Worm (Caenorhabditis elegans) whole organism, L3 larva: Measurements from ENCODE around the gene Y69A2AR.47.

Experiments
- R02D3.7 ChIP-seq: fragments of 150-350 bp; optimal IDR thresholded peaks from 2 replicates; lab custom pipeline; 2014; ENCODE audit warnings: missing biosample characterization, missing genetic modification characterization
- ZK546.5 ChIP-seq: sonication (generic microtip); optimal IDR thresholded peaks from 2 replicates; lab custom pipeline; 2017; ENCODE audit warnings: missing biosample characterization, missing genetic modification characterization
- aly-2 ChIP-seq: fragments of 150-350 bp; optimal IDR thresholded peaks from 2 replicates; lab custom pipeline; 2014; ENCODE audit warnings: missing biosample characterization, missing genetic modification characterization
- ama-1 ChIP-seq: fragments of 150-350 bp; optimal IDR thresholded peaks from 2 replicates; lab custom pipeline; 2018
- ceh-16 ChIP-seq: sonication (generic microtip); optimal IDR thresholded peaks from 2 replicates; lab custom pipeline; 2017; ENCODE audit warnings: missing biosample characterization, missing genetic modification characterization
- ceh-28 ChIP-seq: fragments of 150-350 bp; optimal IDR thresholded peaks from 2 replicates; lab custom pipeline; 2014; ENCODE audit warnings: missing biosample characterization, missing genetic modification reagents, missing genetic modification characterization
- ceh-82 ChIP-seq: fragments of 150-350 bp; optimal IDR thresholded peaks from 2 replicates; lab custom pipeline; 2014; ENCODE audit warnings: missing biosample characterization, missing genetic modification characterization
- ceh-9 ChIP-seq: sonication (generic microtip); optimal IDR thresholded peaks from 2 replicates; lab custom pipeline; 2018; ENCODE audit warnings: missing biosample characterization, missing genetic modification characterization
- daf-12 ChIP-seq: fragments of 150-350 bp; optimal IDR thresholded peaks from 2 replicates; lab custom pipeline; 2014; ENCODE audit warnings: missing biosample characterization, missing genetic modification reagents, missing genetic modification characterization
- egl-27 ChIP-seq: sonication (generic microtip); optimal IDR thresholded peaks from 4 replicates; lab custom pipeline; 2017; ENCODE audit warnings: missing biosample characterization, missing genetic modification reagents, missing genetic modification characterization
- egl-5 ChIP-seq: fragments of 150-350 bp; optimal IDR thresholded peaks from 2 replicates; lab custom pipeline; 2017; ENCODE audit warnings: missing biosample characterization, missing genetic modification reagents, missing genetic modification characterization, inconsistent platforms
- elt-1 ChIP-seq: fragments of 150-350 bp; optimal IDR thresholded peaks from 2 replicates; lab custom pipeline; 2014; ENCODE audit warnings: missing biosample characterization, missing genetic modification characterization
- elt-2 ChIP-seq: sonication (generic microtip); optimal IDR thresholded peaks from 2 replicates; lab custom pipeline; 2016; ENCODE audit warnings: missing genetic modification reagents, mild to moderate bottlenecking, missing genetic modification characterization, missing compliant biosample characterization
- eor-1 ChIP-seq, 2 experiments: fragments of 150-350 bp; optimal IDR thresholded peaks; 2 replicates each; lab custom pipeline; 2014 to 2018; ENCODE audit warnings: missing biosample characterization in 2 of 2, missing genetic modification characterization in 2 of 2
- fkh-10 ChIP-seq: sonication (generic microtip); optimal IDR thresholded peaks from 2 replicates; lab custom pipeline; 2017; ENCODE audit warnings: missing biosample characterization, missing genetic modification reagents, missing genetic modification characterization
- fkh-2 ChIP-seq: fragments of 150-350 bp; optimal IDR thresholded peaks from 2 replicates; lab custom pipeline; 2014; ENCODE audit warnings: missing biosample characterization, missing genetic modification reagents, missing genetic modification characterization
- fos-1 ChIP-seq: fragments of 150-350 bp; optimal IDR thresholded peaks from 2 replicates; lab custom pipeline; 2014; ENCODE audit warnings: missing biosample characterization, missing genetic modification characterization
- hmg-11 ChIP-seq: sonication (generic microtip); optimal IDR thresholded peaks from 2 replicates; lab custom pipeline; 2016; ENCODE audit warnings: missing genetic modification characterization, missing compliant biosample characterization
- jun-1 ChIP-seq: fragments of 150-350 bp; optimal IDR thresholded peaks from 2 replicates; lab custom pipeline; 2014; ENCODE audit warnings: missing biosample characterization, missing genetic modification reagents, missing genetic modification characterization
- lin-15B ChIP-seq: fragments of 150-350 bp; optimal IDR thresholded peaks from 2 replicates; lab custom pipeline; 2014; ENCODE audit warnings: missing biosample characterization, missing genetic modification characterization
- lin-39 ChIP-seq: fragments of 150-350 bp; optimal IDR thresholded peaks from 2 replicates; lab custom pipeline; 2018; ENCODE audit warnings: missing biosample characterization, missing genetic modification reagents, missing genetic modification characterization
- lsy-12 ChIP-seq: sonication (generic microtip); optimal IDR thresholded peaks from 2 replicates; lab custom pipeline; 2016; ENCODE audit warnings: mild to moderate bottlenecking, missing genetic modification characterization, missing compliant biosample characterization
- mdl-1 ChIP-seq: fragments of 150-350 bp; optimal IDR thresholded peaks from 2 replicates; lab custom pipeline; 2014; ENCODE audit warnings: missing biosample characterization, missing genetic modification characterization
- mml-1 ChIP-seq: fragments of 150-350 bp; sonication (generic microtip); optimal IDR thresholded peaks from 3 replicates; lab custom pipeline; 2014; ENCODE audit warnings: missing biosample characterization, missing genetic modification characterization
- nfya-1 ChIP-seq: sonication (generic microtip); optimal IDR thresholded peaks from 2 replicates; lab custom pipeline; 2017; ENCODE audit warnings: missing genetic modification characterization, mild to moderate bottlenecking, missing compliant biosample characterization, antibody characterized with exemption, moderate library complexity; ENCODE audit not compliant: insufficient read depth
- nhr-11 ChIP-seq: fragments of 150-350 bp; optimal IDR thresholded peaks from 2 replicates; lab custom pipeline; 2014; ENCODE audit warnings: missing biosample characterization, missing genetic modification characterization
- nhr-12 ChIP-seq: fragments of 150-350 bp; optimal IDR thresholded peaks from 2 replicates; lab custom pipeline; 2014; ENCODE audit warnings: missing biosample characterization, missing genetic modification characterization
- nhr-23 ChIP-seq: fragments of 150-350 bp; optimal IDR thresholded peaks from 2 replicates; lab custom pipeline; 2014; ENCODE audit warnings: missing biosample characterization, missing genetic modification reagents, missing genetic modification characterization
- nhr-237 ChIP-seq: fragments of 150-350 bp; optimal IDR thresholded peaks from 2 replicates; lab custom pipeline; 2014; ENCODE audit warnings: missing biosample characterization, missing genetic modification characterization
- nhr-25 ChIP-seq: sonication (generic microtip); optimal IDR thresholded peaks from 2 replicates; lab custom pipeline; 2017; ENCODE audit warnings: missing biosample characterization, missing genetic modification characterization
- nhr-28 ChIP-seq: fragments of 150-350 bp; optimal IDR thresholded peaks from 2 replicates; lab custom pipeline; 2014; ENCODE audit warnings: missing biosample characterization, missing genetic modification characterization
- nhr-43 ChIP-seq: sonication (generic microtip); optimal IDR thresholded peaks from 2 replicates; lab custom pipeline; 2016; ENCODE audit warnings: mild to moderate bottlenecking, missing genetic modification characterization, missing compliant biosample characterization; ENCODE audit not compliant: poor library complexity, severe bottlenecking
- nhr-67 ChIP-seq: fragments of 150-350 bp; optimal IDR thresholded peaks from 2 replicates; lab custom pipeline; 2014; ENCODE audit warnings: missing biosample characterization, missing genetic modification characterization
- pha-4 ChIP-seq: fragments of 150-350 bp; optimal IDR thresholded peaks from 2 replicates; lab custom pipeline; 2014; ENCODE audit warnings: missing biosample characterization, missing genetic modification reagents, missing genetic modification characterization
- pqm-1 ChIP-seq: fragments of 150-350 bp; optimal IDR thresholded peaks from 2 replicates; lab custom pipeline; 2017; ENCODE audit warnings: missing biosample characterization, missing genetic modification characterization, inconsistent platforms
- sea-2 ChIP-seq: fragments of 150-350 bp; sonication (generic microtip); optimal IDR thresholded peaks from 4 replicates; lab custom pipeline; 2014; ENCODE audit warnings: missing biosample characterization, missing genetic modification reagents, missing genetic modification characterization
- skn-1 ChIP-seq: fragments of 150-350 bp; optimal IDR thresholded peaks from 2 replicates; lab custom pipeline; 2014; ENCODE audit warnings: missing biosample characterization, missing genetic modification characterization
- snpc-4 ChIP-seq: fragments of 150-350 bp; optimal IDR thresholded peaks from 2 replicates; lab custom pipeline; 2014; ENCODE audit warnings: missing biosample characterization, missing genetic modification characterization
- tbx-2 ChIP-seq: sonication (generic microtip); optimal IDR thresholded peaks from 2 replicates; lab custom pipeline; 2016; ENCODE audit warnings: mild to moderate bottlenecking, missing genetic modification characterization, missing compliant biosample characterization
- unc-39 ChIP-seq: sonication (generic microtip); optimal IDR thresholded peaks from 4 replicates; lab custom pipeline; 2017; ENCODE audit warnings: missing biosample characterization, missing genetic modification characterization
- unc-62 ChIP-seq: fragments of 150-350 bp; sonication (generic microtip); optimal IDR thresholded peaks from 4 replicates; lab custom pipeline; 2014; ENCODE audit warnings: missing biosample characterization, missing genetic modification reagents, missing genetic modification characterization
- zag-1 ChIP-seq: fragments of 150-350 bp; optimal IDR thresholded peaks from 2 replicates; lab custom pipeline; 2014; ENCODE audit warnings: missing biosample characterization, missing genetic modification characterization
- ztf-4 ChIP-seq: fragments of 150-350 bp; optimal IDR thresholded peaks from 2 replicates; lab custom pipeline; 2014; ENCODE audit warnings: missing biosample characterization, missing genetic modification characterization

Y69A2AR.47 gene

ce11 chrIV:2581483-2581882 lies 16.0 kb upstream of the Y69A2AR.47 start, which contains the start of gene nhr-242:
TSS of gene nhr-242 (minus strand) at chrIV:2581583.
- TF ChIP-seq ama-1 (no peak), ztf-4 (tag; lab: Kevin White, UChicago) (no peak), zag-1 (tag; lab: Kevin White, UChicago) (no peak), lin-39 (tag; lab: Kevin White, UChicago) (no peak), hmg-11 (tag; lab: Kevin White, UChicago) (no peak), fkh-2 (tag; lab: Kevin White, UChicago) (no peak), daf-12 (tag; lab: Kevin White, UChicago) (no peak), pha-4 (tag; lab: Kevin White, UChicago) (no peak), ceh-16 (no peak), nhr-67 (tag; lab: Kevin White, UChicago) (no peak), eor-1 (tag; optimal IDR thresholded peaks at IDR 0.05; lab: Kevin White, UChicago) (no peak)

- TF ChIP-seq nhr-23 (tag; lab: Kevin White, UChicago) (peak; percentile 76), eor-1 (tag; optimal IDR thresholded peaks at IDR 0.05; lab: Kevin White, UChicago) (no peak), nhr-28 (no peak), fos-1 (peak; percentile 45), aly-2 (tag; lab: Kevin White, UChicago) (no peak), pqm-1 (tag; lab: Kevin White, UChicago) (peak; percentile 76), nhr-237 (no peak), elt-1 (tag; lab: Kevin White, UChicago) (peak; percentile 8), ceh-82 (tag; lab: Kevin White, UChicago) (peak; percentile 23), skn-1 (tag; lab: Kevin White, UChicago) (peak; percentile 27), fkh-2 (tag; lab: Kevin White, UChicago) (no peak), nhr-43 (tag; lab: Kevin White, UChicago) (peak; percentile 49), egl-27 (tag; lab: Kevin White, UChicago) (no peak), unc-62 (GFP tag; lab: Kevin White, UChicago) (peak; percentile 40), nfya-1 (tag; lab: Kevin White, UChicago) (peak; percentile 94), pha-4 (tag; lab: Kevin White, UChicago) (peak; percentile 95), ztf-4 (tag; lab: Kevin White, UChicago) (peak; percentile 36), snpc-4 (tag; lab: Kevin White, UChicago) (peak; percentile 21), sea-2 (peak; percentile 18), ceh-9 (tag; lab: Kevin White, UChicago) (no peak), hmg-11 (tag; lab: Kevin White, UChicago) (peak; percentile 92), lin-15B (tag; lab: Kevin White, UChicago) (peak; percentile 79), nhr-11 (tag; lab: Kevin White, UChicago) (peak; percentile 1), lsy-12 (tag; lab: Kevin White, UChicago) (no peak), ama-1 (peak; percentile 88), mdl-1 (tag; lab: Kevin White, UChicago) (peak; percentile 42), egl-5 (peak; percentile 67), ZK546.5 (tag; lab: Kevin White, UChicago) (no peak), nhr-12 (tag; lab: Kevin White, UChicago) (no peak), R02D3.7 (tag; lab: Kevin White, UChicago) (peak; percentile 51), tbx-2 (tag; lab: Kevin White, UChicago) (peak; percentile 44), mml-1 (no peak), elt-2 (tag; lab: Kevin White, UChicago) (peak; percentile 64), unc-39 (tag; lab: Kevin White, UChicago) (no peak), fkh-10 (GFP tag; lab: Kevin White, UChicago) (peak; percentile 68), nhr-25 (tag; lab: Kevin White, UChicago) (peak; percentile 86), jun-1 (tag; lab: Kevin White, UChicago) (peak; percentile 87), lin-39 (tag; lab: Kevin White, UChicago) (peak; percentile 64), ceh-28 (tag; lab: Kevin White, UChicago) (peak; percentile 87)
- TF ChIP-seq, all 47 proteins: peak for 27
Measured at ce11 chrIV:2599634-2600033, 2.1 kb downstream of the Y69A2AR.47 start.
